Worm (Caenorhabditis elegans) whole organism, L4 larva: Measurements from ENCODE around the gene srg-33.

Source experiments
- F37D6.2 ChIP-seq: sonication (generic microtip); optimal IDR thresholded peaks from 2 replicates; lab custom pipeline; 2016; ENCODE audit warnings: mild to moderate bottlenecking, missing genetic modification characterization, missing compliant biosample characterization
- T20F7.1 ChIP-seq: fragments of 200-800 bp; sonication (Bioruptor generic); optimal IDR thresholded peaks from 2 replicates; lab custom pipeline; 2018; ENCODE audit warnings: mild to moderate bottlenecking, missing genetic modification characterization, missing compliant biosample characterization
- Y5F2A.4 ChIP-seq: fragments of 200-800 bp; sonication (Bioruptor generic); optimal IDR thresholded peaks from 2 replicates; lab custom pipeline; 2018; ENCODE audit warnings: mild to moderate bottlenecking, missing genetic modification characterization, missing compliant biosample characterization
- aly-2 ChIP-seq: sonication (generic microtip); optimal IDR thresholded peaks from 2 replicates; lab custom pipeline; 2018; ENCODE audit warnings: missing biosample characterization, missing genetic modification characterization
- ama-1 ChIP-seq: fragments of 150-350 bp; optimal IDR thresholded peaks from 2 replicates; lab custom pipeline; 2014; ENCODE audit warnings: inconsistent platforms, mixed read lengths
- ceh-20 ChIP-seq: fragments of 200-800 bp; sonication (Bioruptor generic); IDR thresholded peaks from 2 replicates; pipeline ENCODE4 v1.3.6; 2022; ENCODE audit warnings: missing genetic modification reagents, missing genetic modification characterization, missing compliant biosample characterization
- cey-2 ChIP-seq: sonication (generic microtip); optimal IDR thresholded peaks from 3 replicates; lab custom pipeline; 2017; ENCODE audit warnings: missing genetic modification characterization, mild to moderate bottlenecking, missing compliant biosample characterization, antibody characterized with exemption, borderline replicate concordance; ENCODE audit not compliant: insufficient read depth
- dve-1 ChIP-seq: sonication (generic microtip); optimal IDR thresholded peaks from 2 replicates; lab custom pipeline; 2017; ENCODE audit warnings: antibody characterized with exemption, mild to moderate bottlenecking, missing genetic modification characterization, missing compliant biosample characterization; ENCODE audit not compliant: insufficient read depth
- gei-8 ChIP-seq: fragments of 200-800 bp; sonication (Bioruptor generic); optimal IDR thresholded peaks from 2 replicates; lab custom pipeline; 2018; ENCODE audit warnings: mild to moderate bottlenecking, missing genetic modification characterization, missing compliant biosample characterization
- jun-1 ChIP-seq: fragments of 150-350 bp; optimal IDR thresholded peaks from 2 replicates; lab custom pipeline; 2014; ENCODE audit warnings: missing biosample characterization, missing genetic modification reagents, missing genetic modification characterization
- lin-29 ChIP-seq: fragments of 200-800 bp; sonication (Bioruptor generic); IDR thresholded peaks from 2 replicates; pipeline ENCODE4 v1.3.6; 2022; ENCODE audit warnings: missing genetic modification reagents, missing genetic modification characterization, missing compliant biosample characterization
- lin-38 ChIP-seq: fragments of 200-800 bp; sonication (Bioruptor generic); IDR thresholded peaks from 2 replicates; pipeline ENCODE4 v1.3.6; 2022; ENCODE audit warnings: missing genetic modification reagents, missing genetic modification characterization, missing compliant biosample characterization
- madf-9 ChIP-seq: fragments of 200-800 bp; sonication (Bioruptor generic); conservative IDR thresholded peaks from 2 replicates; pipeline ENCODE4 v1.3.6; 2022; ENCODE audit warnings: missing genetic modification reagents, missing genetic modification characterization, missing compliant biosample characterization
- mdt-29 ChIP-seq: fragments of 200-800 bp; sonication (Bioruptor generic); IDR thresholded peaks from 2 replicates; pipeline ENCODE4 v1.3.6; 2022; ENCODE audit warnings: missing genetic modification reagents, missing genetic modification characterization, missing compliant biosample characterization
- mep-1 ChIP-seq: fragments of 150-350 bp; sonication (generic microtip); optimal IDR thresholded peaks from 3 replicates; lab custom pipeline; 2014; ENCODE audit warnings: missing biosample characterization, missing genetic modification characterization
- nhr-11 ChIP-seq: fragments of 150-350 bp; optimal IDR thresholded peaks from 2 replicates; lab custom pipeline; 2014; ENCODE audit warnings: missing biosample characterization, missing genetic modification characterization
- saeg-2 ChIP-seq: fragments of 200-800 bp; sonication (Bioruptor generic); IDR thresholded peaks from 2 replicates; pipeline ENCODE4 v1.3.6; 2022; ENCODE audit warnings: missing genetic modification reagents, missing genetic modification characterization, missing compliant biosample characterization
- skn-1 ChIP-seq: fragments of 150-350 bp; optimal IDR thresholded peaks from 2 replicates; lab custom pipeline; 2014; ENCODE audit warnings: missing biosample characterization, missing genetic modification characterization
- spr-1 ChIP-seq: sonication (generic microtip); optimal IDR thresholded peaks from 2 replicates; lab custom pipeline; 2016; ENCODE audit warnings: mild to moderate bottlenecking, missing genetic modification characterization, missing compliant biosample characterization
- spr-3 ChIP-seq: fragments of 200-800 bp; sonication (Bioruptor generic); optimal IDR thresholded peaks from 2 replicates; lab custom pipeline; 2018; ENCODE audit warnings: mild to moderate bottlenecking, missing genetic modification characterization, missing compliant biosample characterization
- tag-97 ChIP-seq: fragments of 200-800 bp; sonication (Bioruptor generic); IDR thresholded peaks from 2 replicates; pipeline ENCODE4 v1.3.6; 2022; ENCODE audit warnings: missing genetic modification characterization, missing compliant biosample characterization
- unc-130 ChIP-seq: sonication (generic microtip); optimal IDR thresholded peaks from 2 replicates; lab custom pipeline; 2016; ENCODE audit warnings: missing genetic modification reagents, missing genetic modification characterization, missing compliant biosample characterization
- unc-62 ChIP-seq, 3 experiments: fragments of 150-350 bp in 1 of 3; sonication (generic microtip); optimal IDR thresholded peaks in 2 of 3; peaks in 1 of 3; 1 replicate in 1 of 3; 2 replicates in 2 of 3; lab custom pipeline; 2014 to 2017; ENCODE audit warnings: missing biosample characterization in 3 of 3, missing genetic modification characterization in 3 of 3, missing genetic modification reagents in 3 of 3, missing genotype in 1 of 3
- vab-7 ChIP-seq: fragments of 200-800 bp; sonication (Bioruptor generic); IDR thresholded peaks from 2 replicates; pipeline ENCODE4 v1.3.6; 2022; ENCODE audit warnings: missing genetic modification reagents, missing genetic modification characterization, missing compliant biosample characterization
- zag-1 ChIP-seq: fragments of 150-350 bp; optimal IDR thresholded peaks from 2 replicates; lab custom pipeline; 2014; ENCODE audit warnings: missing biosample characterization, missing genetic modification characterization
- zfp-2 ChIP-seq: sonication (generic microtip); optimal IDR thresholded peaks from 2 replicates; lab custom pipeline; 2016; ENCODE audit warnings: mild to moderate bottlenecking, missing genetic modification characterization, missing compliant biosample characterization
- zfp-3 ChIP-seq: fragments of 200-800 bp; sonication (Bioruptor generic); conservative IDR thresholded peaks from 2 replicates; pipeline ENCODE4 v1.3.6; 2022; ENCODE audit warnings: missing genetic modification reagents, missing genetic modification characterization, missing compliant biosample characterization
- zip-2 ChIP-seq: fragments of 150-350 bp; optimal IDR thresholded peaks from 2 replicates; lab custom pipeline; 2014; ENCODE audit warnings: missing biosample characterization, missing genetic modification characterization
- ztf-7 ChIP-seq: fragments of 150-350 bp; optimal IDR thresholded peaks from 2 replicates; lab custom pipeline; 2014; ENCODE audit warnings: missing biosample characterization, missing genetic modification characterization

Gene srg-33

DNA sequence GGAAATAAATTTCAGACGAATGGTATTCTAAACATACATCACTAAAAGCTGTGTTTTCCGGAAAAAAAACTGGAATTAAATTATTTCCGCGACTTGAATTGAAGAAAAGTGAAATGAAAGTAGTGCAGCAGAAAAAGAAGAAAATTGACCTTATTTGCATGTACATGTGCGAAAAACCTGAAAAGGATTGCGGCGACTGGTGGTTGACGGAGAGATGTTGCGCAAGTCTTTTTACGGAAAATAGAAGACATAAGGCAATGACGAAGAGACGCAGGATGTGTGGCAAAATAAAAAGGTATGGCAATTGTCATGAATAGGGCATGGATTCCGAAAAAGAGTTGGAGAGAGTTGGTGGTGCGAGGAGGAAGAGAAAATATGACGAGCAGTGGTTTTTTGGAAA lies 36.9 kb upstream of the srg-33 start:
- no peak for TF ChIP-seq aly-2 (tag; lab: Kevin White, UChicago)

DNA sequence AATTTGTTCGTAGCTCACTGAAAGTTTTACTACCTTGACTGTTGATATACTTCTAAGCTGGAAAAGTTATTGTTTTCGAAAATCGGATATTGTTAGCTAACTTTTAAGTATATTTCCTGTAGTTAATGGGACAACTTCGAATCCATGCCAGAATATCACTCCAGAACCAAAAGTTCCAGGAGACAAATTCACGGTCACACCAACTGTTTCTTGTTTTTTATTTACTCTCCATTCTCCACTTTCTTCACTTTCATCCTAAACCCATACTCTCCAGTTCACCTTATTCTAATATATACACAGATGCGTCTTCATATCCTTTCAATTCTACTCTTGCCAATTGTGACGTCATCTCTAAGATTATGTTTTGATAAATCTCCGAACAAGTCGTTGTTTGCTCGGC lies 32.8 kb upstream of the srg-33 start, which contains the start of gene C16D9.1:
Gene C16D9.1, plus strand, starts transcription at position 301 of the 400 bp plus-strand sequence.
- TF ChIP-seq F37D6.2 (tag; lab: Kevin White, UChicago): no peak
- no peak for TF ChIP-seq gei-8 (GFP tag; lab: Kevin White, UChicago)
- TF ChIP-seq vab-7 (GFP tag; lab: Robert Waterston, UW): no peak
- no peak for TF ChIP-seq madf-9 (GFP tag; lab: Robert Waterston, UW)
- TF ChIP-seq dve-1 (tag; lab: Kevin White, UChicago): no peak
- TF ChIP-seq ztf-7 (tag; lab: Kevin White, UChicago): no peak
- no peak for TF ChIP-seq nhr-11 (tag; lab: Kevin White, UChicago)
- no peak for TF ChIP-seq zfp-2 (tag; lab: Kevin White, UChicago)
- no peak for TF ChIP-seq ceh-20 (GFP tag; lab: Robert Waterston, UW)
- TF ChIP-seq jun-1 (tag; lab: Kevin White, UChicago): no peak
- TF ChIP-seq spr-1: no peak
- no peak for TF ChIP-seq cey-2
- no peak for TF ChIP-seq Y5F2A.4 (GFP tag; lab: Kevin White, UChicago)
- TF ChIP-seq skn-1 (tag; lab: Kevin White, UChicago): no peak
- no peak for TF ChIP-seq zag-1 (tag; lab: Kevin White, UChicago)

DNA sequence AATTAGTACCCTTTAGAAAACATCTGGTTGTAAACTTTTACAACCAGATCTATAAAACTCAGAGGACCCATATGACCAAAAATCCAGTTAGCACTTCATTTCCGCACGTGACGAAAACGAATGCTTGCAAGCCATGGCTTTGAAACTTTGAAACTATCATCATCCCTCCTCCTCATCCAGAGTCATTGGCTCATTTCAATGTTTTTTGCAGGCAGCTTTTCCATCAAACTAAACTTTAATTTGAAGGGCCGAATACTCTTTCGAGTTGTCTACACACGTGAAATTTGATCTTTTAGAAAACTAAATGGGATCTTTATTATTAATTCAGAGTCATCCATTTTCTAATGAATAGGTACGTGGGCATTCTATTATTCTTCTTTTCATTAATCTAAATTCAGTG lies 29.7 kb upstream of the srg-33 start:
- TF ChIP-seq spr-3 (GFP tag; lab: Kevin White, UChicago) (no peak), unc-62 (GFP tag; optimal IDR thresholded peaks at IDR 0.05 in 1 of 2; lab: Kevin White, UChicago) (peak in 1 of 2 experiments; percentile 94), unc-62 (tag; optimal IDR thresholded peaks at IDR 0.05; lab: Kevin White, UChicago) (no peak)

DNA sequence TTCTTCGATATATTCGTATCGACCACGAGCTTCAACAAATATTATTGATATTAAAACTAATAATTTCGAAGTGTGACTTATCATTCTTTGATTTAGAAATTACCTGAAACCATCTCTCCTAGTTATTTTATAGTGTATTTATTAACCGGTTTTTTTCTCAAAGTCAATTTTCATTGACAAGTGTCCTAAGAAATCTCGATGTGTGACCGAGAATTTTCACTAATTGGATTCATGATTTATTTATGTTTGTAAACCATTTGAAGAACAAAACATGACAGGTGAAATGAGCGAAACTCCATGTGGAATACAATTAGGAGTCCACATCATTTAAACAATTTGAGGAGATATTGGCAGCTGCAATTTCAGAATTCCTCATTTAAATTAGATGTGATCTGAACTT lies 28.4 kb upstream of the srg-33 start, which contains the start of gene C16D9.8:
Gene C16D9.8, minus strand, starts transcription at position 101 of the 400 bp plus-strand sequence.
- no peak for TF ChIP-seq zip-2 (tag; lab: Kevin White, UChicago)
- TF ChIP-seq saeg-2: no peak
- no peak for TF ChIP-seq mdt-29 (GFP tag; lab: Robert Waterston, UW)
- no peak for TF ChIP-seq lin-38 (GFP tag; lab: Robert Waterston, UW)
- no peak for TF ChIP-seq T20F7.1 (GFP tag; lab: Kevin White, UChicago)

DNA sequence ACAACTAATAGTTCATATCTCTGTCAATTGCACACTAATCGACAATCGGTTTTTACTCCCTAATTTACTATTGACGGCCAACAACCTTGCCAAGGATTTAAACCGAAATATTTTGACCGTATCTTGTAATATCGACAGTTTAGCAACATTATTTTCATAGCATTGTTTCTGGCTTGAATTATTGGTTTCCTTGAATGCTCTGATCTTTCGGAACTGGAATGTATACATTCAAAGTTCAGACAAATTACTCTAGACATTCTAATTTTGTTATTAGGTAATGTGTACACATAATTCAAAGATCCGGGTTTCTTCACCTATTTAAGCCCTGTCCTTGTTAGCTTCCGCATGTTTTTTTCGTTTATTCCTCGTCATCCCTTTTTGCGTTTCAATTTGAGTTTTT lies 27.9 kb upstream of the srg-33 start, which contains the start of gene C16D9.9:
Gene C16D9.9, plus strand, starts transcription at position 301 of the 400 bp plus-strand sequence.
- TF ChIP-seq zfp-3 (GFP tag; lab: Robert Waterston, UW): no peak
- no peak for TF ChIP-seq mep-1
- TF ChIP-seq unc-130: no peak
- no peak for TF ChIP-seq lin-38 (GFP tag; lab: Robert Waterston, UW)
- no peak for TF ChIP-seq lin-29 (GFP tag; lab: Robert Waterston, UW)
- TF ChIP-seq nhr-11 (tag; lab: Kevin White, UChicago): no peak
- TF ChIP-seq tag-97 (GFP tag; lab: Robert Waterston, UW): no peak
- TF ChIP-seq, all 104 proteins: peak for 0

DNA sequence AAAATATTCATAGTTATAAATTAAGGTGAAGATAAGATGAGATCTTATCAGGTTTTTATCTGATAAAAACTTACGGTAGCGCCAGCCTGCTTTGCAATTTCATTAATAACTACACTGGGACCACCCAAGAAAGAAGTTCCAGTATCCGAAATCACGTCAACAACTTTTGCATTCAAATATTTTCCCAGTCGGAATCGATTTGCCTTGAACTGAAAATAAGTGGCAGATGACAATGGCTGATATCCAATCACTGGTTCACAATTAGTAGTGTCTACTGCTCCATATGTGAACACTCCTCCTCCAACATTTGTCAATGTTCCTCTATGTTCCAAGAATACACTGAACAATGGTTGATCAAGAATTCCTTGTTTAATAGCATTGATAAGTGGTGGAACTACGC lies 25.6 kb upstream of the srg-33 start, which contains the start of gene F21F8.5:
Gene F21F8.5, minus strand, starts transcription at position 101 of the 400 bp plus-strand sequence.
- TF ChIP-seq ama-1 (lab: Kevin White, UChicago): no peak
- peak in 1 of 2 experiments; percentile 32 for TF ChIP-seq unc-62 (GFP tag; optimal IDR thresholded peaks at IDR 0.05 in 1 of 2; lab: Kevin White, UChicago)
- no peak for TF ChIP-seq unc-62 (tag; optimal IDR thresholded peaks at IDR 0.05; lab: Kevin White, UChicago)
